Worm (Caenorhabditis elegans) whole organism, L3 larva: Measurements from ENCODE around the gene F46C5.9.

ENCODE experiments used
- ceh-82 ChIP-seq: fragments of 150-350 bp; optimal IDR thresholded peaks from 2 replicates; lab custom pipeline; 2014; ENCODE audit warnings: missing biosample characterization, missing genetic modification characterization
- elt-1 ChIP-seq: fragments of 150-350 bp; optimal IDR thresholded peaks from 2 replicates; lab custom pipeline; 2014; ENCODE audit warnings: missing biosample characterization, missing genetic modification characterization
- elt-3 ChIP-seq, 3 experiments: fragments of 150-350 bp in 1 of 3; sonication (generic microtip) in 2 of 3; optimal IDR thresholded peaks; 2 replicates in 2 of 3; 4 replicates in 1 of 3; lab custom pipeline; 2014 to 2017; ENCODE audit warnings: missing biosample characterization in 3 of 3, missing genetic modification characterization in 3 of 3
- nhr-67 ChIP-seq: fragments of 150-350 bp; optimal IDR thresholded peaks from 2 replicates; lab custom pipeline; 2014; ENCODE audit warnings: missing biosample characterization, missing genetic modification characterization
- pqm-1 ChIP-seq: fragments of 150-350 bp; optimal IDR thresholded peaks from 2 replicates; lab custom pipeline; 2017; ENCODE audit warnings: missing biosample characterization, missing genetic modification characterization, inconsistent platforms

DNA sequence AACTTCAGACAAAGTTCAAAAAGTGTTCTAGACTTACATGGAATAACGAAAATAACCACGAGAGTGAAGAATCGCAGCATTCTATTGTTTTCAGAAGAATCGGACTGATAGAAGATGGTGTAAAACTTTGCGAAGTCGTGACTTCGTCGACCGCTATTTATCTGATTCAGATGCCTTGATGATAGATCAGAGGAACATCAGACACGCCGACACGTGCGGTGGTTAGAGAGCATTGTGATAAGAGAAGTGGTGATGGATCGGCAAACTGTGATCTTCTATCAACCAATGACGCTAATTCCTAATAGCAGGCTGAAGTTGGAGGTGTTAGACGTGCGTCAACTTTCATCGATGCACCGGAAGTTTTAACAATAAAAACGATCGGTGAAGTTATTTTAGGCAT is 7.7 kb upstream of the F46C5.9 start:
- TF ChIP-seq pqm-1 (no peak), nhr-67 (tag; lab: Kevin White, UChicago) (no peak), elt-1 (tag; lab: Kevin White, UChicago) (no peak), elt-3 (tag; optimal IDR thresholded peaks at IDR 0.05; lab: Kevin White, UChicago) (peak in 2 of 3 experiments; percentile 39 to 62), ceh-82 (no peak)
